Worm (Caenorhabditis elegans): ENCODE data around the gene R11D1.10.

R11D1.10 gene

ce11 chrV:12729220-12729619 lies at the start of gene R11D1.10:
Gene R11D1.10 (plus strand): TSS chrV:12729520.
- TF ChIP-seq him-1 (tag; optimal IDR thresholded peaks at IDR 0.05) (no peak), W03F9.2 (tag; optimal IDR thresholded peaks at IDR 0.05) (no peak), dao-5 (tag; optimal IDR thresholded peaks at IDR 0.05) (no peak)

ce11 chrV:12679807-12680206 lies 49.5 kb upstream of the R11D1.10 start, which contains the start of gene frpr-15:
Gene frpr-15 (plus strand): TSS chrV:12680107.
- no peak for TF ChIP-seq him-1 (tag; optimal IDR thresholded peaks at IDR 0.05)
- no peak for TF ChIP-seq W03F9.2 (tag; optimal IDR thresholded peaks at IDR 0.05)
- TF ChIP-seq dao-5 (tag; optimal IDR thresholded peaks at IDR 0.05): no peak

- no peak for TF ChIP-seq W03F9.2 (tag; optimal IDR thresholded peaks at IDR 0.05)
- TF ChIP-seq him-1 (tag; optimal IDR thresholded peaks at IDR 0.05): no peak
- no peak for TF ChIP-seq dao-5 (tag; optimal IDR thresholded peaks at IDR 0.05)
These were observed 46.1 kb upstream of the R11D1.10 start for ce11 chrV:12683205-12683604.

- TF ChIP-seq W03F9.2 (tag; optimal IDR thresholded peaks at IDR 0.05) (no peak), dao-5 (tag; optimal IDR thresholded peaks at IDR 0.05) (no peak), him-1 (tag; optimal IDR thresholded peaks at IDR 0.05) (no peak)
These were observed 34.2 kb upstream of the R11D1.10 start, which contains the start of gene parn-1 for ce11 chrV:12695155-12695554. Gene parn-1 (minus strand): TSS chrV:12695255.

ce11 chrV:12695968-12696367 lies 33.4 kb upstream of the R11D1.10 start, which contains the start of gene K10C8.4:
Gene K10C8.4 (plus strand): TSS chrV:12696268.
- TF ChIP-seq dao-5 (tag; optimal IDR thresholded peaks at IDR 0.05): no peak
- no peak for TF ChIP-seq him-1 (tag; optimal IDR thresholded peaks at IDR 0.05)
- no peak for TF ChIP-seq W03F9.2 (tag; optimal IDR thresholded peaks at IDR 0.05)

- TF ChIP-seq dao-5 (tag; optimal IDR thresholded peaks at IDR 0.05) (no peak), W03F9.2 (tag; optimal IDR thresholded peaks at IDR 0.05) (peak; percentile 62), him-1 (tag; optimal IDR thresholded peaks at IDR 0.05) (no peak)
These were observed 32.5 kb upstream of the R11D1.10 start for ce11 chrV:12696790-12697189.

ce11 chrV:12697364-12697901 lies 31.9 kb upstream of the R11D1.10 start, which contains the start of gene istr-1:
Gene istr-1 (plus strand): TSS chrV:12697858.
- TF ChIP-seq W03F9.2 (tag; optimal IDR thresholded peaks at IDR 0.05) (no peak), him-1 (tag; optimal IDR thresholded peaks at IDR 0.05) (no peak), dao-5 (tag; optimal IDR thresholded peaks at IDR 0.05) (no peak)

ce11 chrV:12701613-12702012 lies 27.7 kb upstream of the R11D1.10 start:
- TF ChIP-seq W03F9.2 (tag; optimal IDR thresholded peaks at IDR 0.05) (no peak), dao-5 (tag; optimal IDR thresholded peaks at IDR 0.05) (no peak), him-1 (tag; optimal IDR thresholded peaks at IDR 0.05) (no peak)

ce11 chrV:12704077-12704476 lies 25.2 kb upstream of the R11D1.10 start, which contains the start of gene R11D1.1:
Gene R11D1.1 (plus strand): TSS chrV:12704377.
- no peak for TF ChIP-seq W03F9.2 (tag; optimal IDR thresholded peaks at IDR 0.05)
- TF ChIP-seq him-1 (tag; optimal IDR thresholded peaks at IDR 0.05): no peak
- TF ChIP-seq dao-5 (tag; optimal IDR thresholded peaks at IDR 0.05): no peak

ce11 chrV:12706511-12706910 lies 22.8 kb upstream of the R11D1.10 start:
- TF ChIP-seq him-1 (tag; optimal IDR thresholded peaks at IDR 0.05): no peak

ce11 chrV:12708305-12708704 lies 21.0 kb upstream of the R11D1.10 start, which contains the start of gene R11D1.2:
Gene R11D1.2 (plus strand): TSS chrV:12708605.
- no peak for TF ChIP-seq him-1 (tag; optimal IDR thresholded peaks at IDR 0.05)
- TF ChIP-seq dao-5 (tag; optimal IDR thresholded peaks at IDR 0.05): no peak
- no peak for TF ChIP-seq W03F9.2 (tag; optimal IDR thresholded peaks at IDR 0.05)

- TF ChIP-seq W03F9.2 (tag; optimal IDR thresholded peaks at IDR 0.05): no peak
- TF ChIP-seq him-1 (tag; optimal IDR thresholded peaks at IDR 0.05): no peak
These were observed 17.3 kb upstream of the R11D1.10 start, which contains the start of gene R11D1.3 for ce11 chrV:12711999-12712398. Gene R11D1.3 (minus strand): TSS chrV:12712099.

ce11 chrV:12714120-12714519 lies 15.2 kb upstream of the R11D1.10 start, which contains the start of gene R11D1.4:
Gene R11D1.4 (minus strand): TSS chrV:12714220.
- no peak for TF ChIP-seq dao-5 (tag; optimal IDR thresholded peaks at IDR 0.05)
- TF ChIP-seq W03F9.2 (tag; optimal IDR thresholded peaks at IDR 0.05): no peak

- TF ChIP-seq him-1 (tag; optimal IDR thresholded peaks at IDR 0.05) (no peak), W03F9.2 (tag; optimal IDR thresholded peaks at IDR 0.05) (no peak), dao-5 (tag; optimal IDR thresholded peaks at IDR 0.05) (no peak)
These were observed 12.9 kb upstream of the R11D1.10 start, which contains the start of gene str-178 for ce11 chrV:12716447-12716846. Gene str-178 (minus strand): TSS chrV:12716547.

- TF ChIP-seq dao-5 (tag; optimal IDR thresholded peaks at IDR 0.05) (no peak), W03F9.2 (tag; optimal IDR thresholded peaks at IDR 0.05) (no peak), him-1 (tag; optimal IDR thresholded peaks at IDR 0.05) (no peak)
These were observed 10.7 kb upstream of the R11D1.10 start, which contains the start of gene str-181 for ce11 chrV:12718622-12719021. Gene str-181 (minus strand): TSS chrV:12718722.
